Worm (Caenorhabditis elegans) whole organism, L1 larva: ENCODE data around the gene oig-2.

Experiments
- aly-2 ChIP-seq: fragments of 150-350 bp; optimal IDR thresholded peaks from 2 replicates; lab custom pipeline; 2014; ENCODE audit warnings: missing biosample characterization, missing genetic modification characterization
- ceh-88 ChIP-seq: fragments of 200-800 bp; sonication (Bioruptor generic); IDR thresholded peaks from 2 replicates; pipeline ENCODE4 v1.3.6; 2022; ENCODE audit warnings: missing genetic modification characterization, missing compliant biosample characterization
- efl-3 ChIP-seq: fragments of 200-800 bp; sonication (Bioruptor generic); optimal IDR thresholded peaks from 2 replicates; lab custom pipeline; 2018; ENCODE audit warnings: mild to moderate bottlenecking, missing genetic modification characterization, missing compliant biosample characterization
- fos-1 ChIP-seq: fragments of 150-350 bp; optimal IDR thresholded peaks from 2 replicates; lab custom pipeline; 2014; ENCODE audit warnings: missing biosample characterization, missing genetic modification characterization
- mab-9 ChIP-seq: fragments of 200-800 bp; sonication (Bioruptor generic); IDR thresholded peaks from 2 replicates; pipeline ENCODE4 v1.3.6; 2022; ENCODE audit warnings: missing genetic modification reagents, missing genetic modification characterization, missing compliant biosample characterization
- nhr-12 ChIP-seq: sonication (generic microtip); optimal IDR thresholded peaks from 2 replicates; lab custom pipeline; 2017; ENCODE audit warnings: missing biosample characterization, missing genetic modification characterization
- pag-3 ChIP-seq: sonication (generic microtip); optimal IDR thresholded peaks from 2 replicates; lab custom pipeline; 2017; ENCODE audit warnings: missing genetic modification characterization, mild to moderate bottlenecking, missing compliant biosample characterization, antibody characterized with exemption, borderline replicate concordance; ENCODE audit not compliant: insufficient read depth
- rnt-1 ChIP-seq: sonication (generic microtip); optimal IDR thresholded peaks from 2 replicates; lab custom pipeline; 2016; ENCODE audit warnings: mild to moderate bottlenecking, missing genetic modification characterization, moderate library complexity, missing compliant biosample characterization
- unc-62 ChIP-seq: fragments of 150-350 bp; optimal IDR thresholded peaks from 2 replicates; lab custom pipeline; 2014; ENCODE audit warnings: missing biosample characterization, missing genetic modification reagents, missing genetic modification characterization
- ztf-4 ChIP-seq: fragments of 150-350 bp; optimal IDR thresholded peaks from 2 replicates; lab custom pipeline; 2014; ENCODE audit warnings: missing biosample characterization, missing genetic modification characterization

DNA sequence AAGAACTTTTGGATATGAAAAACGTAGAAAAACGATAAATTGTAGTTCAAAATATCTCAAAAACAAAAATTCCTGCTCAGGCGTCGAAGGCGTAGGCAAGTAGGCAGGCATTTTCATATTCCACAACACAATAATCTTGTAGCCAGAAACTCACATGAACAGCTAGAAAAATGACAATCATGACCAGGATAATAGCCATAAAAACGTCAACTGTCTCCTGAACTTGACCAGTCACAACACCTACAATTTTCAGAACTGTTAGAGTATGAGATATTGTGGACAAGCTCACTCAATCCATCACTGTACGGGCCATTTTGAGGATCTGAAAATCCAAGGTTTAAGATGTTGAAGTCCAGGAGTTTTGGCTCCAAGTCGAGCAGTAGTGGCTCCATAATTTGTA lies 10.6 kb downstream of the oig-2 start, which contains the start of gene Y38F1A.7:
- TF ChIP-seq efl-3 (GFP tag; lab: Kevin White, UChicago) (no peak), ceh-88 (GFP tag; lab: Robert Waterston, UW) (no peak), pag-3 (tag; lab: Kevin White, UChicago) (no peak), ztf-4 (no peak), unc-62 (no peak), mab-9 (GFP tag; lab: Robert Waterston, UW) (no peak), nhr-12 (tag; lab: Kevin White, UChicago) (no peak), aly-2 (no peak), fos-1 (tag; lab: Kevin White, UChicago) (no peak), rnt-1 (no peak)
